Worm (Caenorhabditis elegans) whole organism, L3 larva: ENCODE results near the gene B0222.11.

ENCODE experiments used
- ceh-16 ChIP-seq: sonication (generic microtip); optimal IDR thresholded peaks from 2 replicates; lab custom pipeline; 2017; ENCODE audit warnings: missing biosample characterization, missing genetic modification characterization
- nhr-25 ChIP-seq: sonication (generic microtip); optimal IDR thresholded peaks from 2 replicates; lab custom pipeline; 2017; ENCODE audit warnings: missing biosample characterization, missing genetic modification characterization
- nhr-28 ChIP-seq: fragments of 150-350 bp; optimal IDR thresholded peaks from 2 replicates; lab custom pipeline; 2014; ENCODE audit warnings: missing biosample characterization, missing genetic modification characterization
- ztf-4 ChIP-seq: fragments of 150-350 bp; optimal IDR thresholded peaks from 2 replicates; lab custom pipeline; 2014; ENCODE audit warnings: missing biosample characterization, missing genetic modification characterization

DNA sequence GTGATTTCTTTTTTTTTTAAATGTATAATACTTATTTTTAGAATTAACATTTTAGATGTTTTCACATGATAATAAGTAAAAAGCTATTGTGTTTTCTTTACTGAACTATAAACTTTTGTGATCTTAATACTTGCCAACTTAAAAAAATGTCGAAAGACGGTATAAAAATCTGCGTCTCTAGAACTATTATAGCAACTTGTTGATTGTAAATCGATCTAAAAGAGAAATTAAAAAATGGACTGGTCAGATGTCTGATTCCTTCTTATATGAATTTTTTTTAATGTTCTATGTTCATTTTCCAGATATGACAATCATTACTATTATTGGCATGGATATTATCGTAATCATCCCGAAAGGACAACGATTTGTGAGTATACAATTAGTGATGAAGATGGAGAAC lies 40.2 kb downstream of the B0222.11 start, which contains the start of gene F21C10.3:
- no peak for TF ChIP-seq nhr-28 (tag; lab: Kevin White, UChicago)
- TF ChIP-seq ceh-16 (tag; lab: Kevin White, UChicago): no peak
- no peak for TF ChIP-seq ztf-4 (tag; lab: Kevin White, UChicago)
- TF ChIP-seq nhr-25: no peak
